Worm (Caenorhabditis elegans): ENCODE results near the gene T10B10.4.

The T10B10.4 gene

DNA sequence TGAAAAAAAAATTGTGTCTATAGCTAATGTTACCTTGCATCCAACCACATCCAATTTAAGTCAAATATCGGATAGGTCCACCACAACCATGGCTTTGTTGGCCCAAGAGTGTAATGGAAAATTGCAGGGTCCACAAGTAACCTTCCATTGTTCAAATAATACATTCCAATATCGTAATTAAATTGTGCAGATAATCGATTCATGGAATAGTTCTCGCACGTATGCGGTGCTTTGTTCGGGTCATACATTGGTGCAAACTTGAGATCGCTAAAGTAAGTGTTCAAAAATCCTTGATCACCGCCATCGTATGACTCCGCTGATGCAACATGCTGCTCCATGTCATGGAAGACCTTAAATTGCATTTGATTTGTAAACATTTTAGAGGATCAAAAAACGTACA lies 26.8 kb upstream of the T10B10.4 start:
- TF ChIP-seq unc-3 (GFP tag; conservative IDR thresholded peaks at IDR 0.05) (no peak), unc-3 (tag; optimal IDR thresholded peaks at IDR 0.05) (no peak), hlh-8 (tag; optimal IDR thresholded peaks at IDR 0.05) (no peak), ceh-48 (tag; optimal IDR thresholded peaks at IDR 0.05) (no peak), tbx-2 (tag; optimal IDR thresholded peaks at IDR 0.05) (no peak), npax-4 (tag; optimal IDR thresholded peaks at IDR 0.05) (no peak), ceh-22 (tag; optimal IDR thresholded peaks at IDR 0.05) (no peak), ceh-19 (GFP tag; optimal IDR thresholded peaks at IDR 0.05) (no peak), pag-3 (tag; optimal IDR thresholded peaks at IDR 0.05; ENCODE audit: borderline replicate concordance) (no peak), ceh-24 (tag; optimal IDR thresholded peaks at IDR 0.05) (no peak), ztf-16 (tag; optimal IDR thresholded peaks at IDR 0.05) (no peak)

DNA sequence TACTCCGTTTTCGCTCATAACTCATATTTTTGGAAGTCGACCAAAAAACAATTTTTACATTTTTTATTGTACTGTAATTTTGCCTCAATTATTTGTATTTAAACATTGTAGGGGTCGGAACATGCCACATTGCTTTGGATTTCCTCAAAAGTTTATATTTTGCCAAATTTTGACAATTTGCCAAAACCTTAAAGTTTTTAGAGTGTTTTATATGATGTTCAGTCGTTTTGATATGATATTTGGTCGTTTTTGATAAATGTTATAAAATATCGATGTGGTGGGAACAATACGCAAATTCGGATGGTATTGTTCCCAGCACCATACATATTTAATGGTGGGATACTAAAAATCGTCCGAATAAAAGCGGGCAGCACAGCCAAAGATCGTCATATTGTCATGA lies 25.8 kb upstream of the T10B10.4 start, which contains the start of gene T10B10.9:
Gene T10B10.9, plus strand, starts transcription at position 301 of the 400 bp plus-strand sequence.
- TF ChIP-seq Y22D7AL.16 (tag; optimal IDR thresholded peaks at IDR 0.05) (no peak), ztf-16 (tag; optimal IDR thresholded peaks at IDR 0.05) (no peak)

DNA sequence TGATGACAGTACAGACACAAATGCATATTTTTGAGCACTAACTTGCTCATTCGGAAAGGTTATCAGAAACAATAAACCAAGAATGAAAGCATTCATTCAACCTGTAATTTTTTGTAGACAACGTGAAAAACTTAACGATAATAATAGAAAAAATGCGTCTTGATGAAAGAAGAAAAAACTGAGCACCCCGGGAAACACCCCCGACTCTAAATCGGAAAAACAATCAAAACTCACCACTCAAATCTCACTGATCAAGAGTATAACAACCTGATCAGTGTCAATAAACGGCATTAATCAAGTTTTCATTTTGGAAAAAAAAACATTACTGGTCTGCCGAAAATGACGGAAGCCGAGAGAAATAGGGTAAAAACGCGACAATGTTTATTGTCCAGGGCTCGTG lies 23.8 kb upstream of the T10B10.4 start, which contains the start of gene T10B10.8:
Gene T10B10.8, minus strand, starts transcription at position 101 of the 400 bp plus-strand sequence.
- TF ChIP-seq pros-1 (tag; optimal IDR thresholded peaks at IDR 0.05) (no peak), hlh-8 (tag; optimal IDR thresholded peaks at IDR 0.05) (no peak), dve-1 (tag; optimal IDR thresholded peaks at IDR 0.05) (no peak), syd-9 (tag; optimal IDR thresholded peaks at IDR 0.05) (no peak), mec-3 (tag; optimal IDR thresholded peaks at IDR 0.05; ENCODE audit: borderline replicate concordance) (no peak), ahr-1 (tag; optimal IDR thresholded peaks at IDR 0.05) (no peak), elt-2 (tag; optimal IDR thresholded peaks at IDR 0.05) (no peak), pha-4 (tag; optimal IDR thresholded peaks at IDR 0.05) (no peak), ceh-30 (tag; optimal IDR thresholded peaks at IDR 0.05) (no peak), ztf-16 (tag; optimal IDR thresholded peaks at IDR 0.05) (no peak), unc-3 (GFP tag; conservative IDR thresholded peaks at IDR 0.05) (no peak), unc-3 (tag; optimal IDR thresholded peaks at IDR 0.05) (no peak), pat-9 (tag; optimal IDR thresholded peaks at IDR 0.05) (no peak), pag-3 (tag; optimal IDR thresholded peaks at IDR 0.05; ENCODE audit: borderline replicate concordance) (no peak), ttx-3 (tag; optimal IDR thresholded peaks at IDR 0.05) (no peak), ceh-14 (tag; optimal IDR thresholded peaks at IDR 0.05) (no peak), unc-55 (GFP tag; optimal IDR thresholded peaks at IDR 0.05) (no peak)

DNA sequence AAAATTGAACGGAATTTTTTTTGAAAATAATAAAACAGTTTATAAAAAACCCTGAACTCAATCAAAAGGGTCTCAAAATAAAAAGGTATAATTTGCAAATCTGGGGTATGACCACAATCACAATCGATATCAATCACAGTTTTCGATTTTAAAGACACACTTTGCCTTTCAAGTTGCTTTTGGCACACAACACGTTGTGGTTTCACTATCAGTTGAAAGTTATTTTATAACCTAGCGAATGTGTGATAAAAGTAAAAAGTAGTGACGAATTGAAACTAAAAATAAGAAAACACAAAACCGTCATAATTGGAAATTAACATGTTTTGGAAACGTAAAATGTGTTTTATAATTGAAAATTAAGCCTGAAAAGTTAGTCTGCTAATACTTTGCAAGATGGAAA lies 22.2 kb upstream of the T10B10.4 start:
- TF ChIP-seq ceh-19 (GFP tag; optimal IDR thresholded peaks at IDR 0.05): no peak

DNA sequence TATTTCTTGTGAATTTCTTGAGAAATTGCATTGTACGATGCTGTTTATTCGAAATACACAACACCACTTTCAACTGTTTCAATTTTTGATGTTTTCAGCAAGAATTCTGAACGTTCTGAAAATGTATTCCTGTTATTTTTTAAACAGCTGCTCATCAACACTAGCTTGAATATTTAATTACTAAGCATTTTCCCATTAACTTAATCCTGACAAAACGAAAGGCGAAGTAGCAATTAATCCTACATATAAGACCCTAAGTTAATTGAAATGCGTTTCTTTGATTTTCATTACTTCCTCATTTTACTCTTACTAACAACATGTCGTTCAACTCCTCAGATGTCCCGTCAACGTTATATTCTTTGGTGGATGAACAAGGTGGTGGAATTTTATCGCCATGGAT lies 21.5 kb upstream of the T10B10.4 start, which contains the start of gene ocr-3:
Gene ocr-3, plus strand, starts transcription at position 301 of the 400 bp plus-strand sequence.
- TF ChIP-seq ceh-6 (GFP tag; optimal IDR thresholded peaks at IDR 0.05) (no peak), sox-4 (tag; optimal IDR thresholded peaks at IDR 0.05) (no peak), dmd-4 (tag; optimal IDR thresholded peaks at IDR 0.05; ENCODE audit: borderline replicate concordance) (no peak), lin-11 (tag; optimal IDR thresholded peaks at IDR 0.05) (no peak), ceh-31 (tag; optimal IDR thresholded peaks at IDR 0.05) (no peak), hlh-15 (tag; optimal IDR thresholded peaks at IDR 0.05) (no peak), ceh-30 (tag; optimal IDR thresholded peaks at IDR 0.05) (no peak), ceh-18 (tag; optimal IDR thresholded peaks at IDR 0.05) (no peak), rnt-1 (tag; optimal IDR thresholded peaks at IDR 0.05) (no peak), pha-2 (tag; optimal IDR thresholded peaks at IDR 0.05) (no peak), F13H6.1 (tag; optimal IDR thresholded peaks at IDR 0.05) (no peak), sox-2 (GFP tag; IDR thresholded peaks at IDR 0.05) (no peak), ceh-19 (GFP tag; optimal IDR thresholded peaks at IDR 0.05) (no peak), ref-2 (tag; optimal IDR thresholded peaks at IDR 0.05) (no peak), ceh-14 (tag; optimal IDR thresholded peaks at IDR 0.05) (no peak)
